Fruit fly (Drosophila melanogaster) whole organism, embryonic: Measurements from ENCODE around the gene dlt.

ENCODE experiments used
- Awh ChIP-seq: fragments of 200-800 bp; sonication (Bioruptor generic); IDR thresholded peaks from 2 replicates; pipeline ENCODE4, ENCODE4 v1.3.6; 2022; ENCODE audit warnings: missing biosample characterization, missing genetic modification characterization
- CG10147 ChIP-seq: fragments of 200-800 bp; sonication (Bioruptor generic); optimal IDR thresholded peaks from 2 replicates; lab custom pipeline; 2019; ENCODE audit warnings: missing biosample characterization, mild to moderate bottlenecking, missing genetic modification characterization, moderate library complexity
- CG12744 ChIP-seq: fragments of 200-800 bp; sonication (Bioruptor generic); optimal IDR thresholded peaks from 2 replicates; lab custom pipeline; 2016; ENCODE audit warnings: missing biosample characterization, missing genetic modification characterization
- CG15514 ChIP-seq: fragments of 200-800 bp; sonication (Bioruptor generic); optimal IDR thresholded peaks from 3 replicates; lab custom pipeline; 2017; ENCODE audit warnings: missing biosample characterization, missing genetic modification characterization, mild to moderate bottlenecking, moderate library complexity, missing genetic modification reagents
- CG16813 ChIP-seq: fragments of 200-800 bp; sonication (Bioruptor generic); IDR thresholded peaks from 3 replicates; pipeline ENCODE4 v1.3.6; 2022; ENCODE audit warnings: missing biosample characterization, missing genetic modification characterization; ENCODE audit not compliant: partially characterized antibody
- CG17186 ChIP-seq: fragments of 200-800 bp; sonication (Bioruptor generic); optimal IDR thresholded peaks from 3 replicates; lab custom pipeline; 2017; ENCODE audit warnings: missing biosample characterization, missing genetic modification reagents, missing genetic modification characterization
- CG31365 ChIP-seq: fragments of 200-800 bp; sonication (Bioruptor generic); optimal IDR thresholded peaks from 2 replicates; lab custom pipeline; 2018; ENCODE audit warnings: missing biosample characterization, mild to moderate bottlenecking, missing genetic modification characterization
- CG3838 ChIP-seq: fragments of 200-800 bp; sonication (Bioruptor generic); optimal IDR thresholded peaks from 3 replicates; lab custom pipeline; 2016; ENCODE audit warnings: missing biosample characterization, missing genetic modification characterization
- CG43689 ChIP-seq: fragments of 200-800 bp; sonication (Bioruptor generic); IDR thresholded peaks from 2 replicates; pipeline ENCODE4 v1.3.6; 2022; ENCODE audit warnings: missing biosample characterization, missing genetic modification characterization
- CG4424 ChIP-seq: fragments of 200-800 bp; sonication (Bioruptor generic); optimal IDR thresholded peaks from 3 replicates; lab custom pipeline; 2016; ENCODE audit warnings: missing biosample characterization, missing genetic modification characterization
- CG4854 ChIP-seq: fragments of 200-800 bp; sonication (Bioruptor generic); optimal IDR thresholded peaks from 2 replicates; lab custom pipeline; 2016; ENCODE audit warnings: missing biosample characterization, missing genetic modification characterization, inconsistent platforms
- CG6175 ChIP-seq: fragments of 200-800 bp; sonication (Bioruptor generic); IDR thresholded peaks from 3 replicates; pipeline ENCODE4 v1.3.6; 2022; ENCODE audit warnings: missing biosample characterization, missing genetic modification characterization
- CG6765 ChIP-seq: fragments of 200-800 bp; sonication (Bioruptor generic); optimal IDR thresholded peaks from 3 replicates; lab custom pipeline; 2017; ENCODE audit warnings: missing biosample characterization, mild to moderate bottlenecking, missing genetic modification characterization
- CG7963 ChIP-seq: fragments of 200-800 bp; sonication (Bioruptor generic); IDR thresholded peaks from 3 replicates; pipeline ENCODE4 v1.3.6; 2022; ENCODE audit warnings: missing biosample characterization, missing genetic modification characterization; ENCODE audit not compliant: partially characterized antibody
- CG8765 ChIP-seq: fragments of 200-800 bp; sonication (Bioruptor generic); IDR thresholded peaks from 2 replicates; pipeline ENCODE4 v1.3.6; 2022; ENCODE audit warnings: missing biosample characterization, missing genetic modification characterization
- CTCF ChIP-seq: fragments of 200-800 bp; sonication (Bioruptor generic); optimal IDR thresholded peaks from 2 replicates; lab custom pipeline; 2017; ENCODE audit warnings: missing biosample characterization, mild to moderate bottlenecking, missing genetic modification characterization, moderate library complexity
- D19A ChIP-seq: fragments of 200-800 bp; optimal IDR thresholded peaks from 3 replicates; lab custom pipeline; 2019; ENCODE audit warnings: missing biosample characterization, mild to moderate bottlenecking, missing genetic modification characterization, moderate library complexity
- Dll ChIP-seq: fragments of 200-800 bp; sonication (Bioruptor generic); IDR thresholded peaks from 4 replicates; pipeline ENCODE4 v1.3.6; 2022; ENCODE audit warnings: missing biosample characterization, missing genetic modification characterization; ENCODE audit not compliant: partially characterized antibody
- Eip74EF ChIP-seq, 2 experiments: fragments of 200-800 bp in 1 of 2; fragments of >200 bp in 1 of 2; sonication (Bioruptor generic) in 1 of 2; optimal IDR thresholded peaks; 2 replicates each; lab custom pipeline; 2017 to 2019; ENCODE audit warnings: missing biosample characterization in 2 of 2, missing genetic modification characterization in 2 of 2, mild to moderate bottlenecking in 1 of 2, moderate library complexity in 1 of 2
- Fer1 ChIP-seq: fragments of 200-800 bp; sonication (Bioruptor generic); optimal IDR thresholded peaks from 2 replicates; lab custom pipeline; 2017; ENCODE audit warnings: missing biosample characterization, mild to moderate bottlenecking, missing genetic modification characterization
- Gsc ChIP-seq: fragments of 200-800 bp; sonication (Bioruptor generic); IDR thresholded peaks from 2 replicates; pipeline ENCODE4 v1.3.6; 2022; ENCODE audit warnings: missing biosample characterization, missing genetic modification characterization
- HHEX ChIP-seq: fragments of 200-800 bp; sonication (Bioruptor generic); optimal IDR thresholded peaks from 3 replicates; lab custom pipeline; 2017; ENCODE audit warnings: missing biosample characterization, mild to moderate bottlenecking, missing genetic modification characterization, missing genetic modification reagents
- Kr ChIP-seq: fragments of 200-800 bp; sonication (Bioruptor generic); optimal IDR thresholded peaks from 2 replicates; lab custom pipeline; 2017; ENCODE audit warnings: missing biosample characterization, mild to moderate bottlenecking, missing genetic modification characterization
- Lhr ChIP-seq: fragments of 200-800 bp; sonication (Bioruptor generic); optimal IDR thresholded peaks from 3 replicates; lab custom pipeline; 2017; ENCODE audit warnings: mild to moderate bottlenecking, missing biosample characterization, missing genetic modification reagents, missing genetic modification characterization
- Max ChIP-seq: fragments of 200-800 bp; sonication (Bioruptor generic); optimal IDR thresholded peaks from 2 replicates; lab custom pipeline; 2016; ENCODE audit warnings: missing biosample characterization, mild to moderate bottlenecking, missing genetic modification characterization
- NC2α ChIP-seq: fragments of 200-800 bp; sonication (Bioruptor generic); optimal IDR thresholded peaks from 2 replicates; lab custom pipeline; 2016; ENCODE audit warnings: missing biosample characterization, missing genetic modification characterization
- Nf-YA ChIP-seq: fragments of 200-800 bp; sonication (Bioruptor generic); IDR thresholded peaks from 2 replicates; pipeline ENCODE4 v1.3.6; 2022; ENCODE audit warnings: missing biosample characterization, missing genetic modification characterization
- Scr ChIP-seq: fragments of 200-800 bp; sonication (Bioruptor generic); IDR thresholded peaks from 2 replicates; pipeline ENCODE4 v1.3.6; 2022; ENCODE audit warnings: missing biosample characterization, missing genetic modification characterization; ENCODE audit not compliant: partially characterized antibody
- Ssrp ChIP-seq: fragments of 200-800 bp; sonication (Bioruptor generic); optimal IDR thresholded peaks from 2 replicates; lab custom pipeline; 2018; ENCODE audit warnings: missing biosample characterization, mild to moderate bottlenecking, missing genetic modification characterization, moderate library complexity
- Stat92E ChIP-seq, 3 experiments: fragments of >200 bp in 2 of 3; fragments of 200-800 bp in 1 of 3; sonication (Bioruptor generic) in 1 of 3; optimal IDR thresholded peaks; 2 replicates each; lab custom pipeline; 2017 to 2019; ENCODE audit warnings: missing biosample characterization in 3 of 3, missing genetic modification characterization in 3 of 3, mild to moderate bottlenecking in 1 of 3, moderate library complexity in 1 of 3
- ato ChIP-seq: fragments of 200-800 bp; sonication (Bioruptor generic); IDR thresholded peaks from 2 replicates; pipeline ENCODE4 v1.3.6; 2022; ENCODE audit warnings: missing biosample characterization, missing genetic modification characterization; ENCODE audit not compliant: partially characterized antibody
- cg ChIP-seq: fragments of 200-800 bp; sonication (Bioruptor generic); optimal IDR thresholded peaks from 3 replicates; lab custom pipeline; 2019; ENCODE audit warnings: missing biosample characterization, mild to moderate bottlenecking, missing genetic modification characterization, moderate library complexity
- corto ChIP-seq: fragments of 200-800 bp; sonication (Bioruptor generic); optimal IDR thresholded peaks from 2 replicates; lab custom pipeline; 2016; ENCODE audit warnings: missing biosample characterization, mild to moderate bottlenecking, missing genetic modification characterization, moderate library complexity
- crp ChIP-seq, 2 experiments: fragments of 200-800 bp; sonication (Bioruptor generic); optimal IDR thresholded peaks; 2 replicates in 1 of 2; 3 replicates in 1 of 2; lab custom pipeline; 2017; ENCODE audit warnings: missing biosample characterization in 2 of 2, missing genetic modification characterization in 2 of 2, mild to moderate bottlenecking in 1 of 2, moderate library complexity in 1 of 2
- dmrt11E ChIP-seq: fragments of 200-800 bp; sonication (Bioruptor generic); optimal IDR thresholded peaks from 3 replicates; lab custom pipeline; 2018; ENCODE audit warnings: missing biosample characterization, mild to moderate bottlenecking, missing genetic modification characterization, moderate library complexity
- exex ChIP-seq: fragments of 200-800 bp; sonication (Bioruptor generic); optimal IDR thresholded peaks from 4 replicates; lab custom pipeline; 2018; ENCODE audit warnings: missing biosample characterization, mild to moderate bottlenecking, missing genetic modification characterization, moderate library complexity
- fd3F ChIP-seq: fragments of 200-800 bp; sonication (Bioruptor generic); optimal IDR thresholded peaks from 2 replicates; lab custom pipeline; 2018; ENCODE audit warnings: missing biosample characterization, mild to moderate bottlenecking, missing genetic modification characterization, moderate library complexity
- fu2 ChIP-seq: fragments of 200-800 bp; sonication (Bioruptor generic); optimal IDR thresholded peaks from 2 replicates; lab custom pipeline; 2016; ENCODE audit warnings: missing biosample characterization, missing genetic modification characterization
- insv ChIP-seq, 2 experiments: fragments of 200-800 bp; sonication (Bioruptor generic); optimal IDR thresholded peaks; 3 replicates each; lab custom pipeline; 2016 to 2018; ENCODE audit warnings: missing biosample characterization in 2 of 2, missing genetic modification characterization in 2 of 2
- maf-S ChIP-seq: fragments of 200-800 bp; sonication (Bioruptor generic); optimal IDR thresholded peaks from 2 replicates; lab custom pipeline; 2016; ENCODE audit warnings: missing biosample characterization, missing genetic modification characterization
- nau ChIP-seq: fragments of 200-800 bp; sonication (Bioruptor generic); optimal IDR thresholded peaks from 3 replicates; lab custom pipeline; 2017; ENCODE audit warnings: missing biosample characterization, mild to moderate bottlenecking, missing genetic modification characterization, missing genetic modification reagents
- pan ChIP-seq, 4 experiments: fragments of >200 bp in 3 of 4; fragments of 200-800 bp in 1 of 4; sonication (Bioruptor generic) in 1 of 4; optimal IDR thresholded peaks in 3 of 4; IDR thresholded peaks in 1 of 4; 2 replicates each; pipeline versions ENCODE4 v1.3.6 to Lab custom; 2017 to 2022; ENCODE audit warnings: missing biosample characterization in 2 of 4, missing genetic modification characterization in 2 of 4, mixed read lengths in 1 of 4
- pzg ChIP-seq: fragments of 200-800 bp; sonication (Bioruptor generic); optimal IDR thresholded peaks from 3 replicates; lab custom pipeline; 2018; ENCODE audit warnings: missing biosample characterization, mild to moderate bottlenecking, missing genetic modification characterization, moderate library complexity
- sens-2 ChIP-seq: fragments of 200-800 bp; sonication (Bioruptor generic); IDR thresholded peaks from 2 replicates; pipeline ENCODE4 v1.3.6; 2022; ENCODE audit warnings: missing biosample characterization, missing genetic modification characterization
- tx ChIP-seq: fragments of 200-800 bp; sonication (Bioruptor generic); optimal IDR thresholded peaks from 2 replicates; lab custom pipeline; 2016; ENCODE audit warnings: missing biosample characterization, missing genetic modification characterization
- vvl ChIP-seq: fragments of 200-800 bp; sonication (Bioruptor generic); IDR thresholded peaks from 2 replicates; pipeline ENCODE4 v1.3.6; 2022; ENCODE audit warnings: missing biosample characterization, missing genetic modification characterization
- wek ChIP-seq: fragments of 200-800 bp; sonication (Bioruptor generic); optimal IDR thresholded peaks from 3 replicates; lab custom pipeline; 2018; ENCODE audit warnings: missing biosample characterization, mild to moderate bottlenecking, missing genetic modification characterization, moderate library complexity
- zen ChIP-seq: fragments of 200-800 bp; sonication (Bioruptor generic); optimal IDR thresholded peaks from 3 replicates; lab custom pipeline; 2018; ENCODE audit warnings: missing biosample characterization, mild to moderate bottlenecking, missing genetic modification characterization, moderate library complexity
- zf30C ChIP-seq: fragments of 200-800 bp; sonication (Bioruptor generic); optimal IDR thresholded peaks from 3 replicates; lab custom pipeline; 2018; ENCODE audit warnings: missing biosample characterization, mild to moderate bottlenecking, missing genetic modification characterization

dlt gene

DNA sequence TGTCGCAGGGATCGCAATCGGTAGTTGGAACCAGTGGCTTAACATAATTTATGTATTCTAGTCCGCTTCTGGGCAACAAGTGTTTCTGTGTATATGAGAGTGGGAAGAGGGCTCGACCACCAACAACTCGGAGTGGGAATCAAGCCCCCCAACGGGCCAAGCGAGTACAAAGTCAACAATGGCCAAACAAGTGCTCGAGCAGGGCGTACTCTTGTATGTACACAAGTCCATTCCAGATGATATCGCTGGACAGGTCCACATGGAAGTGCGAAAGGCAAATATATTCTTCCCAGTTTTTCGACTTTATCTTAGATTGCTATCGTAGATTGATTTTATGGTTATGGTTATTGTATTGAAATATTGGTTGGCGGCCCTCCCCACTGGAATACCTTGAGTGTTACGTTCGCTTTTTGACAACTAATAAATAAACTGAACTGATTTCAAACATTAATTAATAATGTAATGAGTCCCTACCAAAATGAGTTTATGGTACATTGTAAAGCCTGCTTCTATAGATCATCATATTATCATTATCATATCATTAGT is 52.5 kb downstream of the dlt start (continued):
- TF ChIP-seq Eip74EF (GFP tag; optimal IDR thresholded peaks at IDR 0.05; lab: Kevin White, UChicago) (no peak), nau (GFP tag; lab: Kevin White, UChicago) (peak; percentile 5), CG31365 (tag; lab: Kevin White, UChicago) (peak; percentile 35), CG6765 (peak; percentile 2), Scr (no peak), fu2 (no peak), CTCF (GFP tag; lab: Kevin White, UChicago) (no peak), exex (tag; lab: Kevin White, UChicago) (no peak), CG15514 (GFP tag; lab: Kevin White, UChicago) (peak; percentile 36), wek (GFP tag; lab: Kevin White, UChicago) (peak; percentile 50), zf30C (GFP tag; lab: Kevin White, UChicago) (no peak), Lhr (no peak), maf-S (GFP tag; lab: Kevin White, UChicago) (no peak), corto (GFP tag; lab: Kevin White, UChicago) (no peak), Nf-YA (GFP tag; lab: Robert Waterston, UW) (no peak), CG4854 (GFP tag; lab: Kevin White, UChicago) (no peak), CG7963 (no peak), Ssrp (tag; lab: Kevin White, UChicago) (no peak), NC2α (GFP tag; lab: Kevin White, UChicago) (no peak), Awh (no peak), CG12744 (no peak), vvl (GFP tag; lab: Robert Waterston, UW) (no peak), Stat92E (GFP tag; optimal IDR thresholded peaks at IDR 0.05; lab: Kevin White, UChicago) (no peak), CG10147 (GFP tag; lab: Kevin White, UChicago) (no peak), cg (GFP tag; lab: Kevin White, UChicago) (no peak), Max (GFP tag; lab: Kevin White, UChicago) (no peak), sens-2 (no peak), CG16813 (GFP tag; lab: Robert Waterston, UW) (no peak), CG8765 (GFP tag; lab: Robert Waterston, UW) (no peak), Gsc (GFP tag; lab: Robert Waterston, UW) (no peak), pan (optimal IDR thresholded peaks at IDR 0.05; lab: Kevin White, UChicago) (no peak), pan (GFP tag; optimal IDR thresholded peaks at IDR 0.05 in 1 of 2, IDR thresholded peaks at IDR 0.05 in 1 of 2) (peak in 1 of 2 experiments; percentile 11), Dll (GFP tag; lab: Robert Waterston, UW) (no peak), Kr (GFP tag; lab: Kevin White, UChicago) (peak; percentile 67), pzg (GFP tag; lab: Kevin White, UChicago) (no peak), CG3838 (GFP tag; lab: Kevin White, UChicago) (no peak), tx (GFP tag; lab: Kevin White, UChicago) (no peak), HHEX (GFP tag; lab: Kevin White, UChicago) (no peak), dmrt11E (peak; percentile 22), CG6175 (GFP tag; lab: Robert Waterston, UW) (no peak), crp (GFP tag; optimal IDR thresholded peaks at IDR 0.05; lab: Kevin White, UChicago) (no peak), zen (tag; lab: Kevin White, UChicago) (no peak), fd3F (GFP tag; lab: Kevin White, UChicago) (no peak), D19A (tag; lab: Kevin White, UChicago) (no peak), insv (GFP tag; optimal IDR thresholded peaks at IDR 0.05; lab: Kevin White, UChicago) (no peak), ato (GFP tag; lab: Robert Waterston, UW) (no peak), Fer1 (GFP tag; lab: Kevin White, UChicago) (peak; percentile 11), CG4424 (GFP tag; lab: Kevin White, UChicago) (no peak), CG43689 (GFP tag; lab: Robert Waterston, UW) (no peak), CG17186 (GFP tag; lab: Kevin White, UChicago) (no peak)
